Worm (Caenorhabditis elegans) whole organism, late embryonic: ENCODE data around the gene klp-3.

Source experiments
- K09A11.1 ChIP-seq: sonication (generic microtip); optimal IDR thresholded peaks from 2 replicates; lab custom pipeline; 2017; ENCODE audit warnings: antibody characterized with exemption, mild to moderate bottlenecking, missing genetic modification characterization, missing compliant biosample characterization; ENCODE audit not compliant: insufficient read depth
- ama-1 ChIP-seq: fragments of 150-350 bp; optimal IDR thresholded peaks from 2 replicates; lab custom pipeline; 2014
- dmd-4 ChIP-seq: sonication (generic microtip); optimal IDR thresholded peaks from 2 replicates; lab custom pipeline; 2016; ENCODE audit warnings: borderline replicate concordance, missing genetic modification characterization, missing compliant biosample characterization
- elt-2 ChIP-seq: sonication (generic microtip); optimal IDR thresholded peaks from 2 replicates; lab custom pipeline; 2016; ENCODE audit warnings: missing genetic modification reagents, missing genetic modification characterization, missing compliant biosample characterization
- nfya-1 ChIP-seq: sonication (generic microtip); optimal IDR thresholded peaks from 2 replicates; lab custom pipeline; 2017; ENCODE audit warnings: missing genetic modification characterization, mild to moderate bottlenecking, missing compliant biosample characterization, antibody characterized with exemption, moderate library complexity
- odd-2 ChIP-seq: sonication (generic microtip); optimal IDR thresholded peaks from 2 replicates; lab custom pipeline; 2017; ENCODE audit warnings: antibody characterized with exemption, mild to moderate bottlenecking, missing genetic modification characterization, missing compliant biosample characterization
- pha-4 ChIP-seq: fragments of 150-350 bp; optimal IDR thresholded peaks from 2 replicates; lab custom pipeline; 2018; ENCODE audit warnings: missing biosample characterization, missing genetic modification reagents, missing genetic modification characterization

ce11 chrII:7880373-7880862 lies 38.3 kb downstream of the klp-3 start, which contains the start of gene perm-1:
- no peak for TF ChIP-seq ama-1
- TF ChIP-seq nfya-1: no peak
- TF ChIP-seq pha-4 (tag; lab: Kevin White, UChicago): no peak
- no peak for TF ChIP-seq K09A11.1 (tag; lab: Kevin White, UChicago)
- TF ChIP-seq odd-2 (tag; lab: Kevin White, UChicago): no peak
- TF ChIP-seq dmd-4 (tag; lab: Kevin White, UChicago): no peak
- no peak for TF ChIP-seq elt-2
